Fruit fly (Drosophila melanogaster) whole organism, prepupa: ENCODE data around the gene CG12986.

Experiments used
- Blimp-1 ChIP-seq: fragments of 200-800 bp; sonication (Bioruptor generic); optimal IDR thresholded peaks from 3 replicates; lab custom pipeline; 2017; ENCODE audit warnings: missing biosample characterization, missing genetic modification characterization, mild to moderate bottlenecking, moderate library complexity, missing genetic modification reagents
- CG10669 ChIP-seq: fragments of 200-800 bp; sonication (Bioruptor generic); optimal IDR thresholded peaks from 3 replicates; lab custom pipeline; 2018; ENCODE audit warnings: missing biosample characterization, mild to moderate bottlenecking, missing genetic modification characterization, moderate library complexity
- CG11294 ChIP-seq: fragments of 200-800 bp; sonication (Bioruptor generic); IDR thresholded peaks from 2 replicates; pipeline ENCODE4 v1.3.6; 2022; ENCODE audit warnings: missing biosample characterization, missing genetic modification characterization
- CG11762 ChIP-seq: fragments of 200-800 bp; sonication (Bioruptor generic); optimal IDR thresholded peaks from 3 replicates; lab custom pipeline; 2016; ENCODE audit warnings: missing biosample characterization, missing genetic modification characterization; ENCODE audit not compliant: insufficient read depth
- CG11902 ChIP-seq: fragments of 200-800 bp; sonication (Bioruptor generic); optimal IDR thresholded peaks from 3 replicates; lab custom pipeline; 2016; ENCODE audit warnings: missing biosample characterization, missing genetic modification characterization
- CG15336 ChIP-seq: fragments of 200-800 bp; sonication (Bioruptor generic); IDR thresholded peaks from 2 replicates; pipeline ENCODE4 v1.3.6; 2022; ENCODE audit warnings: missing biosample characterization, missing genetic modification characterization
- CG1621 ChIP-seq: fragments of 200-800 bp; sonication (Bioruptor generic); optimal IDR thresholded peaks from 3 replicates; lab custom pipeline; 2018; ENCODE audit warnings: missing biosample characterization, mild to moderate bottlenecking, missing genetic modification characterization
- CG16779 ChIP-seq: fragments of 200-800 bp; sonication (Bioruptor generic); optimal IDR thresholded peaks from 3 replicates; lab custom pipeline; 2017; ENCODE audit warnings: missing biosample characterization, mild to moderate bottlenecking, missing genetic modification characterization
- CG3032 ChIP-seq: fragments of 200-800 bp; optimal IDR thresholded peaks from 2 replicates; lab custom pipeline; 2019; ENCODE audit warnings: missing biosample characterization, mild to moderate bottlenecking, missing genetic modification characterization, moderate library complexity
- CG31627 ChIP-seq: fragments of 200-800 bp; sonication (Bioruptor generic); optimal IDR thresholded peaks from 3 replicates; lab custom pipeline; 2016; ENCODE audit warnings: missing biosample characterization, missing genetic modification characterization
- CG4318 ChIP-seq: fragments of 200-800 bp; sonication (Bioruptor generic); optimal IDR thresholded peaks from 3 replicates; lab custom pipeline; 2017; ENCODE audit warnings: missing biosample characterization, mild to moderate bottlenecking, missing genetic modification characterization
- CG6163 ChIP-seq: fragments of 200-800 bp; sonication (Bioruptor generic); IDR thresholded peaks from 3 replicates; pipeline ENCODE4 v1.3.6; 2022; ENCODE audit warnings: missing biosample characterization, missing genetic modification characterization
- CG6276 ChIP-seq: fragments of 200-800 bp; sonication (Bioruptor generic); optimal IDR thresholded peaks from 2 replicates; lab custom pipeline; 2017; ENCODE audit warnings: missing biosample characterization, mild to moderate bottlenecking, missing genetic modification characterization
- CG6792 ChIP-seq: fragments of 200-800 bp; sonication (Bioruptor generic); optimal IDR thresholded peaks from 3 replicates; lab custom pipeline; 2016; ENCODE audit warnings: missing biosample characterization, missing genetic modification characterization
- CG6808 ChIP-seq: fragments of 200-800 bp; sonication (Bioruptor generic); optimal IDR thresholded peaks from 3 replicates; lab custom pipeline; 2017; ENCODE audit warnings: missing biosample characterization, missing genetic modification characterization, mild to moderate bottlenecking, moderate library complexity, missing genetic modification reagents
- CG6854 ChIP-seq: fragments of 200-800 bp; sonication (Bioruptor generic); optimal IDR thresholded peaks from 2 replicates; lab custom pipeline; 2017; ENCODE audit warnings: missing biosample characterization, mild to moderate bottlenecking, missing genetic modification characterization
- CG7368 ChIP-seq: fragments of 200-800 bp; sonication (Bioruptor generic); optimal IDR thresholded peaks from 3 replicates; lab custom pipeline; 2016; ENCODE audit warnings: missing biosample characterization, missing genetic modification characterization
- CG8119 ChIP-seq: fragments of 200-800 bp; sonication (Bioruptor generic); IDR thresholded peaks from 3 replicates; pipeline ENCODE4 v1.3.6; 2022; ENCODE audit warnings: missing biosample characterization, missing genetic modification characterization
- CG8319 ChIP-seq: fragments of 200-800 bp; sonication (Bioruptor generic); optimal IDR thresholded peaks from 3 replicates; lab custom pipeline; 2016; ENCODE audit warnings: missing biosample characterization, missing genetic modification characterization
- CG8632 ChIP-seq: fragments of 200-800 bp; sonication (Bioruptor generic); optimal IDR thresholded peaks from 3 replicates; lab custom pipeline; 2016; ENCODE audit warnings: missing biosample characterization, missing genetic modification characterization
- Eip75B ChIP-seq: fragments of 200-800 bp; sonication (Bioruptor generic); optimal IDR thresholded peaks from 3 replicates; lab custom pipeline; 2016; ENCODE audit warnings: missing biosample characterization, missing genetic modification characterization
- Eip78C ChIP-seq: fragments of 200-800 bp; sonication (Bioruptor generic); peaks from one replicate; lab custom pipeline; 2016; ENCODE audit warnings: missing biosample characterization, missing genetic modification characterization
- Eip93F ChIP-seq: fragments of 200-800 bp; sonication (Bioruptor generic); optimal IDR thresholded peaks from 2 replicates; lab custom pipeline; 2016; ENCODE audit warnings: missing biosample characterization, mild to moderate bottlenecking, missing genetic modification characterization
- Ets96B ChIP-seq: fragments of 200-800 bp; optimal IDR thresholded peaks from 2 replicates; lab custom pipeline; 2019; ENCODE audit warnings: missing biosample characterization, mild to moderate bottlenecking, missing genetic modification characterization, moderate library complexity
- Hr38 ChIP-seq: sonication (Bioruptor generic); optimal IDR thresholded peaks from 2 replicates; lab custom pipeline; 2016; ENCODE audit warnings: missing biosample characterization, missing genetic modification characterization
- Hr39 ChIP-seq: fragments of 200-800 bp; sonication (Bioruptor generic); optimal IDR thresholded peaks from 2 replicates; lab custom pipeline; 2016; ENCODE audit warnings: missing biosample characterization, missing genetic modification characterization
- Hr4 ChIP-seq: fragments of 200-800 bp; sonication (Bioruptor generic); optimal IDR thresholded peaks from 3 replicates; lab custom pipeline; 2016; ENCODE audit warnings: missing biosample characterization, missing genetic modification characterization
- Lpt ChIP-seq: fragments of 200-800 bp; sonication (Bioruptor generic); optimal IDR thresholded peaks from 3 replicates; lab custom pipeline; 2016; ENCODE audit warnings: missing biosample characterization, missing genetic modification characterization
- Met ChIP-seq: fragments of 200-800 bp; sonication (Bioruptor generic); optimal IDR thresholded peaks from 3 replicates; lab custom pipeline; 2016; ENCODE audit warnings: missing biosample characterization, missing genetic modification characterization
- Smox ChIP-seq: fragments of 200-800 bp; sonication (Bioruptor generic); optimal IDR thresholded peaks from 3 replicates; lab custom pipeline; 2016; ENCODE audit warnings: missing biosample characterization, missing genetic modification characterization
- Sox102F ChIP-seq: fragments of 200-800 bp; sonication (Bioruptor generic); optimal IDR thresholded peaks from 2 replicates; lab custom pipeline; 2016; ENCODE audit warnings: missing biosample characterization, mild to moderate bottlenecking, missing genetic modification characterization
- Sox14 ChIP-seq: fragments of 200-800 bp; sonication (Bioruptor generic); optimal IDR thresholded peaks from 3 replicates; lab custom pipeline; 2016; ENCODE audit warnings: missing biosample characterization, missing genetic modification characterization
- acj6 ChIP-seq: fragments of 200-800 bp; sonication (Bioruptor generic); optimal IDR thresholded peaks from 3 replicates; lab custom pipeline; 2016; ENCODE audit warnings: missing biosample characterization, missing genetic modification characterization
- cyc ChIP-seq: fragments of 200-800 bp; sonication (Bioruptor generic); optimal IDR thresholded peaks from 3 replicates; lab custom pipeline; 2016; ENCODE audit warnings: missing biosample characterization, missing genetic modification characterization
- dsx ChIP-seq: fragments of 200-800 bp; optimal IDR thresholded peaks from 3 replicates; lab custom pipeline; 2019; ENCODE audit warnings: missing biosample characterization, mild to moderate bottlenecking, missing genetic modification characterization, moderate library complexity; ENCODE audit not compliant: poor library complexity, severe bottlenecking
- eg ChIP-seq: fragments of 200-800 bp; sonication (Bioruptor generic); IDR thresholded peaks from 3 replicates; pipeline ENCODE4 v1.3.6; 2022; ENCODE audit warnings: missing biosample characterization, missing genetic modification characterization
- esn ChIP-seq: fragments of 200-800 bp; sonication (Bioruptor generic); optimal IDR thresholded peaks from 2 replicates; lab custom pipeline; 2016; ENCODE audit warnings: missing biosample characterization, mild to moderate bottlenecking, missing genetic modification characterization, moderate library complexity
- fd85E ChIP-seq: fragments of 200-800 bp; sonication (Bioruptor generic); optimal IDR thresholded peaks from 3 replicates; lab custom pipeline; 2016; ENCODE audit warnings: missing biosample characterization, missing genetic modification characterization
- lz ChIP-seq: fragments of 200-800 bp; sonication (Bioruptor generic); optimal IDR thresholded peaks from 3 replicates; lab custom pipeline; 2016; ENCODE audit warnings: missing biosample characterization, missing genetic modification characterization
- pdm3 ChIP-seq: fragments of 200-800 bp; sonication (Bioruptor generic); optimal IDR thresholded peaks from 3 replicates; lab custom pipeline; 2016; ENCODE audit warnings: missing biosample characterization, missing genetic modification characterization
- salr ChIP-seq, 2 experiments: fragments of 200-800 bp; sonication (Bioruptor generic); optimal IDR thresholded peaks; 3 replicates each; lab custom pipeline; 2016 to 2018; ENCODE audit warnings: missing biosample characterization in 2 of 2, missing genetic modification characterization in 2 of 2, mild to moderate bottlenecking in 1 of 2
- ss ChIP-seq, 2 experiments: fragments of 200-800 bp; sonication (Bioruptor generic); optimal IDR thresholded peaks; 2 replicates in 1 of 2; 3 replicates in 1 of 2; lab custom pipeline; 2017 to 2018; ENCODE audit warnings: mild to moderate bottlenecking in 2 of 2, missing biosample characterization in 2 of 2, missing genetic modification characterization in 2 of 2, moderate library complexity in 1 of 2
- svp ChIP-seq: fragments of 200-800 bp; sonication (Bioruptor generic); peaks from one replicate; lab custom pipeline; 2016; ENCODE audit warnings: missing biosample characterization, missing genetic modification characterization
- topi ChIP-seq: fragments of 200-800 bp; sonication (Bioruptor generic); optimal IDR thresholded peaks from 3 replicates; lab custom pipeline; 2016; ENCODE audit warnings: missing biosample characterization, missing genetic modification characterization
- vri ChIP-seq: fragments of 200-800 bp; sonication (Bioruptor generic); optimal IDR thresholded peaks from 3 replicates; lab custom pipeline; 2016; ENCODE audit warnings: missing biosample characterization, mild to moderate bottlenecking, missing genetic modification characterization

The CG12986 gene

dm6 chrX:17819635-17820139, at the start of gene CG12986:
Gene CG12986, minus strand, starts transcription at chrX:17819685.
- TF ChIP-seq Met: no peak
- no peak for TF ChIP-seq Hr38 (GFP tag; lab: Kevin White, UChicago)
- no peak for TF ChIP-seq acj6 (GFP tag; lab: Kevin White, UChicago)
- TF ChIP-seq CG3032 (tag; lab: Kevin White, UChicago): no peak
- TF ChIP-seq eg (GFP tag; lab: Robert Waterston, UW): no peak
- TF ChIP-seq Sox102F: no peak
- no peak for TF ChIP-seq esn (GFP tag; lab: Kevin White, UChicago)
- TF ChIP-seq Smox: no peak
- TF ChIP-seq lz (GFP tag; lab: Kevin White, UChicago): no peak
- no peak for TF ChIP-seq Eip93F
- no peak for TF ChIP-seq CG11294 (GFP tag; lab: Robert Waterston, UW)
- TF ChIP-seq Blimp-1 (GFP tag; lab: Kevin White, UChicago): no peak
- TF ChIP-seq CG7368: no peak
- no peak for TF ChIP-seq Lpt
- no peak for TF ChIP-seq CG8319 (GFP tag; lab: Kevin White, UChicago)
- no peak for TF ChIP-seq CG6792
- no peak for TF ChIP-seq CG6854 (GFP tag; lab: Kevin White, UChicago)
- TF ChIP-seq cyc (GFP tag; lab: Kevin White, UChicago): no peak
- no peak for TF ChIP-seq CG8119 (GFP tag; lab: Robert Waterston, UW)
- no peak for TF ChIP-seq Eip78C (GFP tag; lab: Kevin White, UChicago)

dm6 chrX:17865103-17865502, 45.6 kb upstream of the CG12986 start:
- TF ChIP-seq Sox102F (peak; percentile 18), CG6808 (GFP tag; lab: Kevin White, UChicago) (no peak), Smox (no peak), fd85E (GFP tag; lab: Kevin White, UChicago) (no peak), CG11294 (GFP tag; lab: Robert Waterston, UW) (no peak), Hr39 (no peak), esn (GFP tag; lab: Kevin White, UChicago) (peak; percentile 32), topi (no peak), ss (GFP tag; optimal IDR thresholded peaks at IDR 0.05; lab: Kevin White, UChicago) (no peak), CG6163 (GFP tag; lab: Robert Waterston, UW) (no peak), CG11902 (no peak), dsx (no peak), Eip78C (GFP tag; lab: Kevin White, UChicago) (peak; percentile 27)

- TF ChIP-seq Hr39 (peak; percentile 18), cyc (GFP tag; lab: Kevin White, UChicago) (no peak), eg (GFP tag; lab: Robert Waterston, UW) (no peak), CG8119 (GFP tag; lab: Robert Waterston, UW) (no peak), svp (GFP tag; lab: Kevin White, UChicago) (peak; percentile 46), CG6276 (GFP tag; lab: Kevin White, UChicago) (no peak), CG6792 (no peak), CG15336 (GFP tag; lab: Robert Waterston, UW) (no peak), esn (GFP tag; lab: Kevin White, UChicago) (peak; percentile 53), Met (peak; percentile 39), CG1621 (tag; lab: Kevin White, UChicago) (peak; percentile 35), CG11762 (GFP tag; lab: Kevin White, UChicago) (no peak), Blimp-1 (GFP tag; lab: Kevin White, UChicago) (peak; percentile 34), CG8319 (GFP tag; lab: Kevin White, UChicago) (no peak), Eip75B (peak; percentile 3), salr (GFP tag; optimal IDR thresholded peaks at IDR 0.05; lab: Kevin White, UChicago) (no peak), topi (peak; percentile 22), Ets96B (no peak), CG7368 (no peak), pdm3 (no peak), CG10669 (GFP tag; lab: Kevin White, UChicago) (no peak), CG8632 (GFP tag; lab: Kevin White, UChicago) (no peak), Sox14 (GFP tag; lab: Kevin White, UChicago) (peak; percentile 56), CG3032 (tag; lab: Kevin White, UChicago) (peak; percentile 32), CG11294 (GFP tag; lab: Robert Waterston, UW) (no peak), Eip93F (no peak), ss (GFP tag; optimal IDR thresholded peaks at IDR 0.05; lab: Kevin White, UChicago) (no peak), Lpt (no peak), Eip78C (GFP tag; lab: Kevin White, UChicago) (peak; percentile 76), CG4318 (GFP tag; lab: Kevin White, UChicago) (no peak), CG6854 (GFP tag; lab: Kevin White, UChicago) (no peak), CG6808 (GFP tag; lab: Kevin White, UChicago) (no peak), lz (GFP tag; lab: Kevin White, UChicago) (no peak), Hr4 (peak; percentile 8), CG31627 (GFP tag; lab: Kevin White, UChicago) (no peak), CG16779 (tag; lab: Kevin White, UChicago) (no peak), Sox102F (no peak), vri (GFP tag; lab: Kevin White, UChicago) (no peak)
These were observed 41.2 kb upstream of the CG12986 start, which contains the start of the genes Arp8 and CG6769 for dm6 chrX:17860711-17861110. Gene Arp8, minus strand, starts transcription at chrX:17860800. Gene CG6769, plus strand, starts transcription at chrX:17861002.
